Worm (Caenorhabditis elegans) whole organism, L2 larva: Measurements from ENCODE around the gene B0563.7.

Source experiments
- elt-1 ChIP-seq: fragments of 150-350 bp; optimal IDR thresholded peaks from 2 replicates; lab custom pipeline; 2014; ENCODE audit warnings: missing biosample characterization, missing genetic modification characterization
- nhr-23 ChIP-seq: fragments of 150-350 bp; optimal IDR thresholded peaks from 2 replicates; lab custom pipeline; 2014; ENCODE audit warnings: missing biosample characterization, missing genetic modification reagents, missing genetic modification characterization
- snpc-4 ChIP-seq: fragments of 150-350 bp; optimal IDR thresholded peaks from 2 replicates; lab custom pipeline; 2014; ENCODE audit warnings: missing biosample characterization, missing genetic modification characterization
- ztf-1 ChIP-seq: fragments of 200-800 bp; sonication (Bioruptor generic); conservative IDR thresholded peaks from 2 replicates; pipeline ENCODE4 v1.3.6; 2022; ENCODE audit warnings: missing genetic modification characterization, missing compliant biosample characterization

- TF ChIP-seq elt-1 (tag; lab: Kevin White, UChicago) (no peak), snpc-4 (tag; lab: Kevin White, UChicago) (no peak), ztf-1 (GFP tag; lab: Robert Waterston, UW) (no peak), nhr-23 (tag; lab: Kevin White, UChicago) (no peak)
Measured at ce11 chrX:9172733-9173132, 18.6 kb upstream of the B0563.7 start.
